Fruit fly (Drosophila melanogaster) whole organism, adult: ENCODE data around the gene Gba1a.

ENCODE experiments used
- CG7045 ChIP-seq: fragments of 200-800 bp; sonication (Bioruptor generic); optimal IDR thresholded peaks from 2 replicates; lab custom pipeline; 2017; ENCODE audit warnings: missing biosample characterization, mild to moderate bottlenecking, missing genetic modification characterization
- Hr96 ChIP-seq: fragments of 200-800 bp; sonication (Bioruptor generic); optimal IDR thresholded peaks from 2 replicates; lab custom pipeline; 2016; ENCODE audit warnings: missing biosample characterization, missing genetic modification characterization

DNA sequence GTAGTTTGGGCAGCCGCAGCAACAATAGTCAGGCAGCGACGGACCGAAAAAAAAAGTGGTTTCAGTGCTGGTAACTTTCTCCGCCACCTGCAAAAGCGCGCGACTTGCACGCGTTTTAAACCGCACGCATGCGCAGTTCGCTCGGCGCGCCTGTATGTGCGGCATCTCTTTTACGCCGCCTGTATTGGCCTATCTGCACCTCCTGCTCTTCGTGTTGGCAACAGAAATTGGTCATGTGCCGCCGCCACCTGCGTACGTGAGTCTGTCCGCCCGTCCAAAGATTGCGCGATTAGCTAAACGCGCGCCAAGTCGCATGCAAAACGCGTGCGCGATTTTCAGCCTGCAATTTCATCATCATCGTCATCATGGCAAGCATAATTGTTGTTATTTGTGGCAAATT is 35.2 kb downstream of the Gba1a start:
- TF ChIP-seq Hr96 (GFP tag; lab: Kevin White, UChicago) (no peak), CG7045 (GFP tag; lab: Kevin White, UChicago) (no peak)
